Fruit fly (Drosophila melanogaster) whole organism: ENCODE measurements around the gene CG13829.
A peak's percentile ranks its signal among the peaks of the same experiment; 100 is the strongest.

Source experiments
- CG8478 ChIP-seq: fragments of >200 bp; optimal IDR thresholded peaks from 2 replicates; lab custom pipeline; 2018; ENCODE audit warnings: inconsistent platforms
- Dll ChIP-seq: fragments of >200 bp; optimal IDR thresholded peaks from 2 replicates; lab custom pipeline; 2017
- EcR ChIP-seq, 2 experiments: fragments of >200 bp; optimal IDR thresholded peaks; 2 replicates each; lab custom pipeline; 2017; ENCODE audit warnings: missing biosample characterization in 2 of 2, missing genetic modification characterization in 2 of 2, missing genetic modification reagents in 2 of 2
- pan ChIP-seq: fragments of >200 bp; optimal IDR thresholded peaks from 2 replicates; lab custom pipeline; 2017
- psq ChIP-seq: fragments of >200 bp; optimal IDR thresholded peaks from 2 replicates; lab custom pipeline; 2017
- usp ChIP-seq: fragments of >200 bp; optimal IDR thresholded peaks from 2 replicates; lab custom pipeline; 2017; ENCODE audit warnings: missing biosample characterization, missing genetic modification characterization, mixed read lengths

Gene CG13829

DNA sequence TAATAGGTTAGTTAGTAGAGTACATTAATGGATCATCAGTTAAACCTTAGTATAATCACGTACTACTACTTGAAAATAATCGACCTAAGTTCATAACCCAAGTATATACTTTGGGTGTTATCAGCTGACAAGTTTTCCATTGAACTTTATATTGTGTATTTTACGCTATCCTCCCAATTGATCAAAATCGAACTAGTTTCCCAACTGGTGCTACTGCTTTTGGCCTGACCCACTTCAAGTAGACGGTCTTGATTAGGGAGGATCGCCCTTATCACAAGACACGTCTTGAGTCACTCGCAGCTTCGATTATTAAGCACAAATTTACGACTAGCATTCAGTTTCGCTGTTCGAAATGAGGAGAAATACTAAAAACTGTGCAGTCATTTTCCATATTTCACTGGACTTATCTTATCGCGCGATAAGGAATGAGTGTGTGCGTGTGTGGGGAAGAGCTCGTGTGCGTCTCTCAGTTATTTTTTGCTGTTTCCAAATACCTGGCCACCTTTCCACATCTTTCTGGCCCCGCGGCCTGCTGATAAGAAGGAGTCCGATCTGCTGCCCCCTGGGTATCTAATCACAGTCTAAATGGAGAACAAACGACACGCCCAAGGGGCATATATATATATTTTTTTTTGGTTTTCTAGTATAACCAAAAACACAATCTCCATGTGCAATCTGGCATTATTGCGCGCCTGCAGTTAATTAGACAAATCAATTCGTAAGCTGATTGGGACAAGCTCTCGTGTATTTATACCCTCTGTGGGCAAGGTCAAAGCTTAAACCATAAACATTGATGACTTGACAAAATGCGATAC is 28.2 kb upstream of the CG13829 start:
- TF ChIP-seq Dll (lab: Kevin White, UChicago) (no peak), EcR (GFP tag; optimal IDR thresholded peaks at IDR 0.05; lab: Kevin White, UChicago) (no peak), pan (lab: Kevin White, UChicago) (no peak), CG8478 (lab: Kevin White, UChicago) (no peak), psq (lab: Kevin White, UChicago) (no peak), usp (GFP tag; lab: Kevin White, UChicago) (no peak)

DNA sequence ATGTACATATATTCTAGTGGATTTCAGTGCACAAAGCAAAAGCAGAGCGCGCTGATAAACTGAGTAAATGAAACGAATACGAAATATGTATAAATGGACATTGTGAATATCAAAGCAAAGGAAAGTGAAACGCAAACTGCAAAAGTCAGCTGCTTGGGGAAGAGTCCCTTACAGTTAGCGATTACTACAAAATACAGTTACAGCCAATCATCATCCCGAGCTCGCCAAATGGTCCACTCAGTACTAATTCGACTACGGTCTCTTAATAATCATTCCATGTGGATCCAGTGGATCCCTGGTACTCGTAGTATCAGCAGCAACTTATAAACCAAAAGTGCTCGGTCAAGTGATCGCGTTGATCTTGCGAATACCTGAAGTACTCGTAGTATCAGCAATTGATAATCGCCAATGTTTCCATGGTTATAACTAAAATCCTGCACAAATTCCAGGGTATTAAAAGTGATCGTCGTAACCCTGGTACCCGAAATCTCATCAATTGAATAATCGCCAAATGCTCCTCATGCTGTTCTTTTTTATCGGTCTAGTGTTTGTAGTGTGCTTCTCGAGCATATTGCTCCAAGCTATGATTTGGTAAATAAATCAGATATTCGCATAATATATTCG is 20.7 kb upstream of the CG13829 start:
- TF ChIP-seq CG8478 (lab: Kevin White, UChicago) (no peak), psq (lab: Kevin White, UChicago) (no peak), Dll (lab: Kevin White, UChicago) (no peak), EcR (GFP tag; optimal IDR thresholded peaks at IDR 0.05; lab: Kevin White, UChicago) (no peak), pan (lab: Kevin White, UChicago) (no peak), usp (GFP tag; lab: Kevin White, UChicago) (no peak)

DNA sequence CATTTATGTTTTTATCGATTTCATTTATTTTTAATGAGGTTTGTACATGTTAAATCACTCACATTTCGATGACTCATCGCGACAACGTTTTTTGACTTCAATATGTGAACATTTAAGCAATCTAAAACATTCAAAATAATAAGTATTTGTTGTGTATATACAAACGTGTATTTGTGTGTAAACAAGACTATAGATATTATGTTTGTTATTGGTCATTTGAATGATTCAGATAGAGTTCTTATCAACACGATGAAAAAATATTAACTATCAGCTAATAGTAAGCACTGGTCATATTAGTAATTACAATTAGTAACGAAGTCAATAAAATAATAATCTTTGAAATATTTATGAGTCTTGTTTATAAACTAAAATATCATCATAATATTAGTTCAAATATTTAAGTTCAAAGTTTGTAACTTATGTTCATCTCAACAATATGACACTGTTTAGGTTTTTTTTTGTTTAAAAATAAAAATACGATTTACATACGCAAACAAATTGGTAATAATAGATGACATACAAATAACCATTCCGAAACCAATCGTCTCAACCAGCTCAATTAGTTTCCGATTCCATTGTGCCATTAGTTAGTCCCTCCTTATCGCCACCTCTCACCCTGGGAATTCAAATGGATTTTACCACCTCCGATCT is 20.0 kb upstream of the CG13829 start:
- TF ChIP-seq psq (lab: Kevin White, UChicago) (no peak), EcR (GFP tag; optimal IDR thresholded peaks at IDR 0.05; lab: Kevin White, UChicago) (no peak), Dll (lab: Kevin White, UChicago) (no peak), pan (lab: Kevin White, UChicago) (no peak), CG8478 (lab: Kevin White, UChicago) (no peak), usp (GFP tag; lab: Kevin White, UChicago) (no peak)

DNA sequence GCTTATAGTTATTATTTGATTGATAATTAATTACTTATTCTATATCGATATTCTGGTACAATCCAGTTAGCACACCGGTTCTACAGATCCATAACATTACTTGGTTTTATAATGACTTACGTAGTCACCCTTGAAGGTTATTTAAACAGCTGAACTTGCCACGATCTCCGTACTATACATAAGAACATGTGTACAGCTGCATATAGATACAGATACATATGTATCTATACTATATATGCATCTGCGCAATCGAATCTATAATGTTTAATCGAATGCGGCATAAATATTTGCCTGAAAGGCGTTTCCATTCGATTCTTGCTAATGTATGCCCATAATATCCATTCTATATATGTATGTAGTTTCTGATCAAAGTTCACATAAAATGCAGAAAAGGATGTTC is 18.2 kb upstream of the CG13829 start:
- TF ChIP-seq CG8478 (lab: Kevin White, UChicago), result no peak

DNA sequence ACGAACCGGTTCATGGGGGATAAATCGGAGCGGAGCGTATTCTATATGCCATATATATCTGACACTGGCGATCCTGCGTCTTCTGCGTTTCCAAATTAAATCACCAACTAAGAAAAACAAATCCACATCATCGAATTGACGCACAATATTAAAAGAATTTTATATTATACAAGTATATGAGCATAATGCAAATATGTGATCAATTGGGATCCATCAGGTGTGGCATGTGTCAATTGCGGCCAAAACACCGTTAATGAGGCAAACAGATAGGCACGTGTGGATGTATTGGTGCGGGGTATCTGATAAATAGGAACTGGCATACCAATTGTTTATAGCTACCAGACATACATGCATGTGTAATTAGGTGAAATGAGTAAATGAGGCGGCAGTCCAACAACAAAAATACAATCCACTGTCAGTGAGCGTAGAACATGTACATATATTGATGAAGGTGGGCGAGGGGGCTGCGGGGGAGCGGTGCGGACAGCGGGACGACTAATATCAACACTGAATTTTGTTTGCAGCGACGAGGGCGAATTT is 17.0 kb upstream of the CG13829 start:
- no peak for TF ChIP-seq CG8478 (lab: Kevin White, UChicago)
- no peak for TF ChIP-seq pan (lab: Kevin White, UChicago)
- no peak for TF ChIP-seq Dll (lab: Kevin White, UChicago)
- no peak for TF ChIP-seq EcR (GFP tag; optimal IDR thresholded peaks at IDR 0.05; lab: Kevin White, UChicago)
- no peak for TF ChIP-seq usp (GFP tag; lab: Kevin White, UChicago)
- TF ChIP-seq psq (lab: Kevin White, UChicago), result no peak

DNA sequence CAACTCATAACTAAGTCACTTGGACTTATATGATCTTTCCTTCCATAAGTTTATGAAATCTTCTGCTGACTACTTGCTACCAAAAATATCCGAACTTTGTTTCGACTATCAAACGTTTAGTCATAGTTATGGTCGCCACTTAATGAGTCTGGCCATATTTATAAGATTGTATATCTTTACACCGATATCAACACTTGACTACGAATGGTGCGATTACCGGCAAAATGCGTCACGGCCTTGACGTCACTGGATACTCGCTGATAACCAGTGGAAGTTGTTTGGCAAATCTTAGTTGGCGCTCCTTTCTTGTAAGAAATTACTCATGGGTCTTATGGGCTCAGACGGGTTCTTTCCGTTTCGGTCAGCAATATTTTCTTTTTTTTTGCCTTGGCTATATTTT is 16.3 kb upstream of the CG13829 start:
- TF ChIP-seq psq (lab: Kevin White, UChicago), result no peak
- no peak for TF ChIP-seq CG8478 (lab: Kevin White, UChicago)
- TF ChIP-seq usp (GFP tag; lab: Kevin White, UChicago), result no peak
- no peak for TF ChIP-seq pan (lab: Kevin White, UChicago)
- TF ChIP-seq Dll (lab: Kevin White, UChicago), result no peak
- no peak for TF ChIP-seq EcR (GFP tag; optimal IDR thresholded peaks at IDR 0.05; lab: Kevin White, UChicago)

DNA sequence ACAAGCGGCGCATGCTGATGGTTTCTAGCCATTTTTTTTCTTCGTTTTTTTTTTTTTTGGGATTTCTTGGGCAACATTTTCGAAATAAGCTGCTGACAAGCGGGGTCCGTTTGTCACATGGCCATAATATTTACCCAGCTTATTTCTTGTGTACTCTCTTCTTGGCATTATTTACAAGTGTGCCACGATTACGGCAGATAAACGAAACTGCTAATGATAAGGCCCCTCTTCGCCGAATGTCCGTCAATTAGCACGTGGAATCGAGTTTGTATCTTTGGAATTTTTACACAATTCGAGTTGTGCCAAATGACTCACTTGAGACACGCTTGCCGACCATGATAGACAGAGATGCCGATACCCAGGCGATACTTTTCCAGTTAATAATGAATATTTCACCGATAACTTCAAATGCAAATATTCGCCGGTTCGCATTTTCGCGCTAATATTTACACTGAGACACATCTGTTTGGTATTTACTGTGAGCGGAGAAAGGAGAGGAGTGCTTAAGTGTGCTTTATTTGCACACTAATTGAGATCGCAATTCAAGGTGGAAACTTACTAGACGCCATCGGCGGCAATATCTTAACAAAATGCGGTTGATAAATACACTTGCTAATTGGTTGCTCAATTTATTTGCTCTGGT is 15.4 kb upstream of the CG13829 start:
- TF ChIP-seq psq (lab: Kevin White, UChicago) (no peak), CG8478 (lab: Kevin White, UChicago) (no peak), EcR (GFP tag; optimal IDR thresholded peaks at IDR 0.05; lab: Kevin White, UChicago) (no peak), Dll (lab: Kevin White, UChicago) (no peak), usp (GFP tag; lab: Kevin White, UChicago) (no peak), pan (lab: Kevin White, UChicago) (no peak)

DNA sequence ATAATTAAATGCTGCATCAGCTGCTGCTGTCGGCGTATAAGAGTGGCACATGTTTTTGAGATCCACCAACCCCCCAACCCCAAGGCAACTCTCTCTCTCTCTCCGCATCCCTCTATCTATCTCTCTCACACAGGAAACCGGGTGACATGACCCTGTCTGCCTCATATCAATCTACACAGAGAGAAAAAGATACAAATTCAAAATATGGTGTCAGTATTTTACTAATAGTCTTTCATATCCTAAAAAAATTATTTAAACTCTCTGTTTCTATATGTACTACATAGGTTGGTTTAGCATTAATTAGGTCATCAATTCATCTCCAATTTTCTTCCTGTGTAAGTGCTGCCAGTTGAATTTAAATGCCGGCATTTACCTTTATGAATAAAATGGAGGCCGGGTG is 14.2 kb upstream of the CG13829 start:
- TF ChIP-seq pan (lab: Kevin White, UChicago) (no peak), CG8478 (lab: Kevin White, UChicago) (no peak), EcR (GFP tag; optimal IDR thresholded peaks at IDR 0.05; lab: Kevin White, UChicago) (no peak)

DNA sequence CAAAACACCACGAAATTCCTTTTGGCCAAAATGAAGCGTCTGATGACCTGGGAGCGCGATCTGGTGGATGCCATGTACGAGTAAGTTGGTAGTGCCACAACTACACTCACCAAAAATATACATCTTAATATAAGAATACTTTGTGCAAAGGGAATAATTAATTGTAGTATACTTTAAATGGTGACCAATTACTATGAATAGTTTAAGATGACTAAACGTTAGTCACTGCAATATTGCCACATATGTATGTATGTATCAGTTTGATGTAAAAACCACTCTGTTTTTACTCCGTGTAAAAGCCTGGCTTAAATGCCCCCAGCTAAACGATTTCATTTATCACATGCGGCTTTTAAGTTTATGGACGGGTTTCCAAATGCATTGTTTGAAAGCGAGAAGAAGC is 13.6 kb upstream of the CG13829 start:
- TF ChIP-seq pan (lab: Kevin White, UChicago) (peak; percentile 43), psq (lab: Kevin White, UChicago) (no peak), usp (GFP tag; lab: Kevin White, UChicago) (no peak), Dll (lab: Kevin White, UChicago) (no peak), EcR (GFP tag; optimal IDR thresholded peaks at IDR 0.05; lab: Kevin White, UChicago) (no peak), CG8478 (lab: Kevin White, UChicago) (no peak)

DNA sequence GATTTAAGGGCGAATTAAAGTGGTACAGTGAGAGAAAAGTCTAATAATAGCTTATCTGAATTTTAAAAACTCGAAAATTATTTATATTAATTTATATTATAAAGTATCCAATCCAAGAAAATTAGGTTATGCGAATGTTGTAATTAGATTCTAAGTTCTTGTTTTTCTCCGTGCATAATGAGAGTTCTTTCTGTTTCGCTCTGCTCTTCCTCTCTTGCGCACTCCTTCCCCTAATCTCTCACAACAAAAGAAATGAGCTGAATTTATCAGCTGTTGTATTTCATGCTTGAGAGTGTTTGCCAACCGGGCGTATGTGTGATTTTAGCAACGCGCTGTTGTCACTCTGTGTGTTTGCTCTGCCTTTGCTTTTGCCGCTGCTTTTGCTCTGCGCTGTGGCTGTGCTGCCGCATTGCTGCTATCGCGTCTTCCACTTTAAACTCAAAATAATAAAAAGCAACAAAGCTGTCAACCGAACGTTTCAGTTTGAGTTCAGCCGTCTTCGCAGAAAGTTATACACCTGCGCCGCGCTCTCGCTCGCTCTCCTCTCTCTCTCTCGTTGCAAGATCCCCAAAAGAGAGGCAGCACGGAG is 12.3 kb upstream of the CG13829 start, which contains the start of gene CG46310:
CG46310 (plus strand) TSS at position 481 of the 589 bp plus-strand sequence.
- no peak for TF ChIP-seq CG8478 (lab: Kevin White, UChicago)
- no peak for TF ChIP-seq Dll (lab: Kevin White, UChicago)
- TF ChIP-seq usp (GFP tag; lab: Kevin White, UChicago), result no peak
- TF ChIP-seq pan (lab: Kevin White, UChicago), result no peak
- no peak for TF ChIP-seq EcR (GFP tag; optimal IDR thresholded peaks at IDR 0.05; lab: Kevin White, UChicago)
- no peak for TF ChIP-seq psq (lab: Kevin White, UChicago)
